Worm (Caenorhabditis elegans) whole organism, L1 larva: Measurements from ENCODE around the gene pinn-1.

Source experiments
- aha-1 ChIP-seq: fragments of 150-350 bp; optimal IDR thresholded peaks from 2 replicates; lab custom pipeline; 2014; ENCODE audit warnings: missing biosample characterization, missing genetic modification characterization
- alr-1 ChIP-seq: fragments of 200-800 bp; sonication (Bioruptor generic); optimal IDR thresholded peaks from 2 replicates; lab custom pipeline; 2018; ENCODE audit warnings: borderline replicate concordance, mild to moderate bottlenecking, missing genetic modification characterization, missing compliant biosample characterization
- ama-1 ChIP-seq: fragments of 150-350 bp; optimal IDR thresholded peaks from 2 replicates; lab custom pipeline; 2014
- ceh-8 ChIP-seq: fragments of 200-800 bp; sonication (Bioruptor generic); optimal IDR thresholded peaks from 2 replicates; lab custom pipeline; 2018; ENCODE audit warnings: mild to moderate bottlenecking, missing genetic modification characterization, moderate library complexity, missing compliant biosample characterization
- fkh-10 ChIP-seq: sonication (generic microtip); optimal IDR thresholded peaks from 2 replicates; lab custom pipeline; 2017; ENCODE audit warnings: missing biosample characterization, missing genetic modification reagents, missing genetic modification characterization
- fos-1 ChIP-seq: fragments of 150-350 bp; optimal IDR thresholded peaks from 2 replicates; lab custom pipeline; 2014; ENCODE audit warnings: missing biosample characterization, missing genetic modification characterization
- lin-35 ChIP-seq, 2 experiments: fragments of 150-350 bp; optimal IDR thresholded peaks; 2 replicates each; lab custom pipeline; 2014; ENCODE audit warnings: missing biosample characterization in 2 of 2, missing genetic modification characterization in 2 of 2, missing genetic modification reagents in 2 of 2
- nhr-12 ChIP-seq: sonication (generic microtip); optimal IDR thresholded peaks from 2 replicates; lab custom pipeline; 2017; ENCODE audit warnings: missing biosample characterization, missing genetic modification characterization
- nhr-237 ChIP-seq: fragments of 150-350 bp; optimal IDR thresholded peaks from 2 replicates; lab custom pipeline; 2014; ENCODE audit warnings: missing biosample characterization, missing genetic modification characterization
- pqm-1 ChIP-seq: sonication (generic microtip); optimal IDR thresholded peaks from 3 replicates; lab custom pipeline; 2017; ENCODE audit warnings: missing biosample characterization, missing genetic modification characterization
- rnt-1 ChIP-seq: sonication (generic microtip); optimal IDR thresholded peaks from 2 replicates; lab custom pipeline; 2016; ENCODE audit warnings: mild to moderate bottlenecking, missing genetic modification characterization, moderate library complexity, missing compliant biosample characterization
- unc-30 ChIP-seq: sonication (generic microtip); optimal IDR thresholded peaks from 2 replicates; lab custom pipeline; 2017; ENCODE audit warnings: missing biosample characterization, missing genetic modification characterization
- unc-62 ChIP-seq: fragments of 150-350 bp; optimal IDR thresholded peaks from 2 replicates; lab custom pipeline; 2014; ENCODE audit warnings: missing biosample characterization, missing genetic modification reagents, missing genetic modification characterization
- ztf-4 ChIP-seq: fragments of 150-350 bp; optimal IDR thresholded peaks from 2 replicates; lab custom pipeline; 2014; ENCODE audit warnings: missing biosample characterization, missing genetic modification characterization

ce11 chrII:2859873-2860821 lies 28.7 kb downstream of the pinn-1 start:
- TF ChIP-seq fkh-10 (GFP tag; lab: Kevin White, UChicago) (no peak), pqm-1 (tag; lab: Kevin White, UChicago) (no peak), nhr-12 (no peak), fos-1 (no peak), nhr-237 (tag; lab: Kevin White, UChicago) (no peak), unc-62 (GFP tag; lab: Kevin White, UChicago) (no peak), lin-35 (GFP tag; optimal IDR thresholded peaks at IDR 0.05; lab: Kevin White, UChicago) (no peak), ceh-8 (GFP tag; lab: Kevin White, UChicago) (no peak), ztf-4 (tag; lab: Kevin White, UChicago) (no peak), aha-1 (tag; lab: Kevin White, UChicago) (no peak), alr-1 (tag; lab: Kevin White, UChicago) (no peak), unc-30 (no peak), rnt-1 (tag; lab: Kevin White, UChicago) (no peak), ama-1 (no peak)
